Fruit fly (Drosophila melanogaster): ENCODE measurements around the gene Hipk.

dm6 chr3L:505782-506408 lies 37.0 kb upstream of the Hipk start:
- TF ChIP-seq psq (optimal IDR thresholded peaks at IDR 0.05) (no peak), Myc (optimal IDR thresholded peaks at IDR 0.05) (no peak), ttk (optimal IDR thresholded peaks at IDR 0.05) (no peak), insv (optimal IDR thresholded peaks at IDR 0.05) (no peak)

Data from Kc167 (cell line).